Fruit fly (Drosophila melanogaster) whole organism, embryonic: ENCODE data around the gene papi.

ENCODE experiments used
- Antp ChIP-seq: fragments of 200-800 bp; sonication (Bioruptor generic); optimal IDR thresholded peaks from 3 replicates; lab custom pipeline; 2016; ENCODE audit warnings: missing biosample characterization, missing genetic modification characterization
- Awh ChIP-seq: fragments of 200-800 bp; sonication (Bioruptor generic); IDR thresholded peaks from 2 replicates; pipeline ENCODE4, ENCODE4 v1.3.6; 2022; ENCODE audit warnings: missing biosample characterization, missing genetic modification characterization
- Bdp1 ChIP-seq: fragments of 200-800 bp; sonication (Bioruptor generic); optimal IDR thresholded peaks from 3 replicates; lab custom pipeline; 2016; ENCODE audit warnings: missing biosample characterization, missing genetic modification characterization
- CG10979 ChIP-seq: fragments of 200-800 bp; sonication (Bioruptor generic); optimal IDR thresholded peaks from 2 replicates; lab custom pipeline; 2018; ENCODE audit warnings: missing biosample characterization, mild to moderate bottlenecking, missing genetic modification characterization, moderate library complexity
- CG12104 ChIP-seq: fragments of 200-800 bp; sonication (Bioruptor generic); optimal IDR thresholded peaks from 3 replicates; lab custom pipeline; 2016; ENCODE audit warnings: missing biosample characterization, missing genetic modification characterization
- CG12219 ChIP-seq: fragments of 200-800 bp; sonication (Bioruptor generic); optimal IDR thresholded peaks from 3 replicates; lab custom pipeline; 2018; ENCODE audit warnings: missing biosample characterization, mild to moderate bottlenecking, missing genetic modification characterization
- CG13123 ChIP-seq: fragments of 200-800 bp; sonication (Bioruptor generic); optimal IDR thresholded peaks from 2 replicates; lab custom pipeline; 2016; ENCODE audit warnings: missing biosample characterization, missing genetic modification characterization
- CG14014 ChIP-seq: fragments of 200-800 bp; sonication (Bioruptor generic); IDR thresholded peaks from 2 replicates; pipeline ENCODE4 v1.3.6; 2022; ENCODE audit warnings: missing biosample characterization, missing genetic modification characterization
- CG14441 ChIP-seq: fragments of 200-800 bp; sonication (Bioruptor generic); IDR thresholded peaks from 2 replicates; pipeline ENCODE4 v1.3.6; 2022; ENCODE audit warnings: missing biosample characterization, missing genetic modification characterization
- CG18262 ChIP-seq: fragments of 200-800 bp; optimal IDR thresholded peaks from 3 replicates; lab custom pipeline; 2019; ENCODE audit warnings: missing biosample characterization, mild to moderate bottlenecking, missing genetic modification characterization, moderate library complexity
- CG18619 ChIP-seq: fragments of 200-800 bp; sonication (Bioruptor generic); optimal IDR thresholded peaks from 3 replicates; lab custom pipeline; 2017; ENCODE audit warnings: missing biosample characterization, mild to moderate bottlenecking, missing genetic modification characterization
- CG2116 ChIP-seq: fragments of 200-800 bp; sonication (Bioruptor generic); optimal IDR thresholded peaks from 3 replicates; lab custom pipeline; 2018; ENCODE audit warnings: missing biosample characterization, mild to moderate bottlenecking, missing genetic modification characterization
- CG2120 ChIP-seq: fragments of 200-800 bp; sonication (Bioruptor generic); optimal IDR thresholded peaks from 3 replicates; lab custom pipeline; 2016; ENCODE audit warnings: missing biosample characterization, missing genetic modification characterization
- CG3065 ChIP-seq: fragments of 200-800 bp; sonication (Bioruptor generic); optimal IDR thresholded peaks from 2 replicates; lab custom pipeline; 2016; ENCODE audit warnings: missing biosample characterization, missing genetic modification characterization
- CG4404 ChIP-seq: fragments of 200-800 bp; sonication (Bioruptor generic); IDR thresholded peaks from 2 replicates; pipeline ENCODE4 v1.3.6; 2022; ENCODE audit warnings: missing biosample characterization, missing genetic modification characterization
- CG4730 ChIP-seq: fragments of 200-800 bp; sonication (Bioruptor generic); IDR thresholded peaks from 2 replicates; pipeline ENCODE4 v1.3.6; 2022; ENCODE audit warnings: missing biosample characterization, missing genetic modification characterization
- CG8290 ChIP-seq, 3 experiments: fragments of 200-800 bp; sonication (Bioruptor generic); optimal IDR thresholded peaks; 2 replicates each; lab custom pipeline; 2016 to 2019; ENCODE audit warnings: missing biosample characterization in 3 of 3, missing genetic modification characterization in 3 of 3, mild to moderate bottlenecking in 2 of 3, moderate library complexity in 1 of 3
- CG9932 ChIP-seq: fragments of 200-800 bp; sonication (Bioruptor generic); IDR thresholded peaks from 2 replicates; pipeline ENCODE4 v1.3.6; 2022; ENCODE audit warnings: missing biosample characterization, missing genetic modification characterization
- Deaf1 ChIP-seq: fragments of 200-800 bp; optimal IDR thresholded peaks from 3 replicates; lab custom pipeline; 2019; ENCODE audit warnings: missing biosample characterization, mild to moderate bottlenecking, missing genetic modification characterization, moderate library complexity
- Fer3 ChIP-seq: fragments of 200-800 bp; sonication (Bioruptor generic); optimal IDR thresholded peaks from 2 replicates; lab custom pipeline; 2018; ENCODE audit warnings: missing biosample characterization, mild to moderate bottlenecking, missing genetic modification characterization, moderate library complexity
- Hsf ChIP-seq: fragments of 200-800 bp; sonication (Bioruptor generic); optimal IDR thresholded peaks from 3 replicates; lab custom pipeline; 2016; ENCODE audit warnings: missing biosample characterization, missing genetic modification characterization
- Kr ChIP-seq: fragments of 200-800 bp; sonication (Bioruptor generic); optimal IDR thresholded peaks from 2 replicates; lab custom pipeline; 2017; ENCODE audit warnings: missing biosample characterization, mild to moderate bottlenecking, missing genetic modification characterization
- Lhr ChIP-seq: fragments of 200-800 bp; sonication (Bioruptor generic); optimal IDR thresholded peaks from 3 replicates; lab custom pipeline; 2017; ENCODE audit warnings: mild to moderate bottlenecking, missing biosample characterization, missing genetic modification reagents, missing genetic modification characterization
- Optix ChIP-seq: fragments of 200-800 bp; sonication (Bioruptor generic); IDR thresholded peaks from 3 replicates; pipeline ENCODE4 v1.3.6; 2022; ENCODE audit warnings: missing biosample characterization, missing genetic modification characterization
- Pdp1 ChIP-seq, 2 experiments: fragments of 200-800 bp; sonication (Bioruptor generic); optimal IDR thresholded peaks; 3 replicates each; lab custom pipeline; 2016; ENCODE audit warnings: missing biosample characterization in 2 of 2, missing genetic modification characterization in 2 of 2, mild to moderate bottlenecking in 1 of 2, moderate library complexity in 1 of 2
- Ptx1 ChIP-seq: fragments of 200-800 bp; sonication (Bioruptor generic); IDR thresholded peaks from 2 replicates; pipeline ENCODE4 v1.3.6; 2022; ENCODE audit warnings: missing biosample characterization, missing genetic modification characterization
- Rx ChIP-seq: fragments of 200-800 bp; sonication (Bioruptor generic); IDR thresholded peaks from 2 replicates; pipeline ENCODE4 v1.3.6; 2022; ENCODE audit warnings: missing biosample characterization, missing genetic modification characterization
- Sry-δ ChIP-seq: fragments of 200-800 bp; sonication (Bioruptor generic); optimal IDR thresholded peaks from 2 replicates; lab custom pipeline; 2016; ENCODE audit warnings: missing biosample characterization, missing genetic modification characterization
- Ssrp ChIP-seq: fragments of 200-800 bp; sonication (Bioruptor generic); optimal IDR thresholded peaks from 2 replicates; lab custom pipeline; 2018; ENCODE audit warnings: missing biosample characterization, mild to moderate bottlenecking, missing genetic modification characterization, moderate library complexity
- Xrp1 ChIP-seq: fragments of 200-800 bp; sonication (Bioruptor generic); IDR thresholded peaks from 2 replicates; pipeline ENCODE4 v1.3.6; 2022; ENCODE audit warnings: missing biosample characterization, missing genetic modification characterization
- ac ChIP-seq: fragments of 200-800 bp; sonication (Bioruptor generic); optimal IDR thresholded peaks from 3 replicates; lab custom pipeline; 2017; ENCODE audit warnings: missing biosample characterization, mild to moderate bottlenecking, missing genetic modification characterization
- amos ChIP-seq: fragments of 200-800 bp; sonication (Bioruptor generic); IDR thresholded peaks from 2 replicates; pipeline ENCODE4 v1.3.6; 2022; ENCODE audit warnings: missing biosample characterization, missing genetic modification characterization; ENCODE audit not compliant: partially characterized antibody
- ase ChIP-seq: fragments of 200-800 bp; sonication (Bioruptor generic); IDR thresholded peaks from 3 replicates; pipeline ENCODE4 v1.3.6; 2022; ENCODE audit warnings: missing biosample characterization, missing genetic modification characterization
- bigmax ChIP-seq: fragments of 200-800 bp; sonication (Bioruptor generic); optimal IDR thresholded peaks from 2 replicates; lab custom pipeline; 2018; ENCODE audit warnings: missing biosample characterization, mild to moderate bottlenecking, missing genetic modification characterization
- ci ChIP-seq: fragments of 200-800 bp; sonication (Bioruptor generic); IDR thresholded peaks from 3 replicates; pipeline ENCODE4 v1.3.6; 2022; ENCODE audit warnings: missing biosample characterization, missing genetic modification characterization
- dmrt99B ChIP-seq: fragments of 200-800 bp; sonication (Bioruptor generic); optimal IDR thresholded peaks from 2 replicates; lab custom pipeline; 2018; ENCODE audit warnings: missing biosample characterization, mild to moderate bottlenecking, missing genetic modification characterization, moderate library complexity
- eyg ChIP-seq: fragments of 200-800 bp; sonication (Bioruptor generic); optimal IDR thresholded peaks from 3 replicates; lab custom pipeline; 2016; ENCODE audit warnings: missing biosample characterization, missing genetic modification characterization
- gro ChIP-seq: fragments of 200-800 bp; sonication (Bioruptor generic); optimal IDR thresholded peaks from 2 replicates; lab custom pipeline; 2016; ENCODE audit warnings: missing biosample characterization, missing genetic modification characterization
- kni ChIP-seq: fragments of 200-800 bp; sonication (Bioruptor generic); optimal IDR thresholded peaks from 3 replicates; lab custom pipeline; 2017; ENCODE audit warnings: mild to moderate bottlenecking, missing biosample characterization, missing genetic modification reagents, missing genetic modification characterization
- otp ChIP-seq: fragments of 200-800 bp; sonication (Bioruptor generic); IDR thresholded peaks from 3 replicates; pipeline ENCODE4, ENCODE4 v1.3.6; 2022; ENCODE audit warnings: missing biosample characterization, missing genetic modification characterization
- pho ChIP-seq: fragments of 200-800 bp; sonication (Bioruptor generic); optimal IDR thresholded peaks from 2 replicates; lab custom pipeline; 2016; ENCODE audit warnings: missing biosample characterization, missing genetic modification characterization
- repo ChIP-seq: fragments of 200-800 bp; sonication (Bioruptor generic); optimal IDR thresholded peaks from 2 replicates; lab custom pipeline; 2016; ENCODE audit warnings: missing biosample characterization, missing genetic modification characterization
- rib ChIP-seq: fragments of 200-800 bp; sonication (Bioruptor generic); IDR thresholded peaks from 2 replicates; pipeline ENCODE4 v1.3.6; 2022; ENCODE audit warnings: missing biosample characterization, missing genetic modification characterization
- shn ChIP-seq: fragments of 200-800 bp; sonication (Bioruptor generic); optimal IDR thresholded peaks from 3 replicates; lab custom pipeline; 2016; ENCODE audit warnings: missing biosample characterization, missing genetic modification characterization
- stc ChIP-seq: fragments of 200-800 bp; sonication (Bioruptor generic); IDR thresholded peaks from 2 replicates; pipeline ENCODE4 v1.3.6; 2022; ENCODE audit warnings: missing biosample characterization, missing genetic modification characterization
- tna ChIP-seq: fragments of 200-800 bp; sonication (Bioruptor generic); IDR thresholded peaks from 2 replicates; pipeline ENCODE4 v1.3.6; 2022; ENCODE audit warnings: missing biosample characterization, missing genetic modification characterization; ENCODE audit not compliant: partially characterized antibody
- toy ChIP-seq: fragments of 200-800 bp; sonication (Bioruptor generic); IDR thresholded peaks from 2 replicates; pipeline ENCODE4 v1.3.6; 2022; ENCODE audit warnings: missing biosample characterization, missing genetic modification characterization
- trh ChIP-seq: fragments of 200-800 bp; sonication (Bioruptor generic); optimal IDR thresholded peaks from 2 replicates; lab custom pipeline; 2016; ENCODE audit warnings: missing biosample characterization, missing genetic modification characterization
- twi ChIP-seq: fragments of 200-800 bp; optimal IDR thresholded peaks from 2 replicates; lab custom pipeline; 2019; ENCODE audit warnings: missing biosample characterization, mild to moderate bottlenecking, missing genetic modification characterization, moderate library complexity
- unc-4 ChIP-seq: fragments of 200-800 bp; sonication (Bioruptor generic); IDR thresholded peaks from 2 replicates; pipeline ENCODE4 v1.3.6; 2022; ENCODE audit warnings: missing biosample characterization, missing genetic modification characterization; ENCODE audit not compliant: partially characterized antibody
- usp ChIP-seq: fragments of >200 bp; optimal IDR thresholded peaks from 2 replicates; lab custom pipeline; 2017; ENCODE audit warnings: missing biosample characterization, missing genetic modification characterization
- wor ChIP-seq: fragments of 200-800 bp; sonication (Bioruptor generic); IDR thresholded peaks from 2 replicates; pipeline ENCODE4 v1.3.6; 2022; ENCODE audit warnings: missing biosample characterization, missing genetic modification characterization

Gene papi

DNA sequence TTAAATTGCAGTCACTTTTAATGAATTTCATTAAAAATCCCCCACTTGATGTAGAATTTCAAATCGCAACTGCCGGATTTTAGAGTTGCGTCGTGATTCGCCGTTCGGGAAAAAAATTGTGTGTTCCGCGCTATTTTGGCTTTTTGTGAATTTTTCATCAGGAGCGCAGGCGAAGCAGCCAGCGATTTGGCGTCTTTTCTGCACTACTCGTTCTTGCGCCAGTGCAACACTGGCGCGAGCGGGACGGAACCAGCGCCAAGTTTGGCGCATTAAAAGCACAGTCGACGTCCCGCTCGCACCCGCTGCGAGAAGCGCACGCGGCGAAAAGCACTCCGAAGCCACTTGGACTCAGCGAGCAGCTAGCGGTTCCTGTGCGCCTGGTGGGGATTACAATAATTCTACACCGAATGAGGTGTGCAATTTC, 27.2 kb upstream of the papi start (continued):
- TF ChIP-seq dmrt99B (tag; lab: Kevin White, UChicago), result peak; percentile 48
- peak; percentile 6 for TF ChIP-seq CG12104
- peak; percentile 9 for TF ChIP-seq CG18619 (GFP tag; lab: Kevin White, UChicago)
- peak; percentile 87 for TF ChIP-seq kni (GFP tag; lab: Kevin White, UChicago)
- TF ChIP-seq gro, result peak; percentile 59
- no peak for TF ChIP-seq wor (GFP tag; lab: Robert Waterston, UW)
- TF ChIP-seq CG12219 (GFP tag; lab: Kevin White, UChicago), result peak; percentile 25
- TF ChIP-seq amos (GFP tag; lab: Robert Waterston, UW), result no peak
- TF ChIP-seq tna, result no peak
- peak; percentile 26 for TF ChIP-seq twi (tag; lab: Kevin White, UChicago)
- peak; percentile 99 for TF ChIP-seq CG2116 (GFP tag; lab: Kevin White, UChicago)
- TF ChIP-seq Ptx1 (GFP tag; lab: Robert Waterston, UW), result no peak
- peak; percentile 21 for TF ChIP-seq CG8290 (GFP tag; optimal IDR thresholded peaks at IDR 0.05; lab: Kevin White, UChicago)
- peak; percentile 42 to 80 for TF ChIP-seq CG8290 (tag; optimal IDR thresholded peaks at IDR 0.05; lab: Kevin White, UChicago)
- TF ChIP-seq Sry-δ (GFP tag; lab: Kevin White, UChicago), result peak; percentile 57
- TF ChIP-seq Antp, result peak; percentile 18
- peak; percentile 26 for TF ChIP-seq CG18262 (tag; lab: Kevin White, UChicago)
- no peak for TF ChIP-seq unc-4 (GFP tag; lab: Robert Waterston, UW)
- TF ChIP-seq CG2120 (GFP tag; lab: Kevin White, UChicago), result peak; percentile 26
- TF ChIP-seq bigmax (GFP tag; lab: Kevin White, UChicago), result peak; percentile 18
- TF ChIP-seq Bdp1 (GFP tag; lab: Kevin White, UChicago), result peak; percentile 4
- peak; percentile 28 for TF ChIP-seq Fer3 (tag; lab: Kevin White, UChicago)
- peak; percentile 16 for TF ChIP-seq CG13123 (GFP tag; lab: Kevin White, UChicago)
- no peak for TF ChIP-seq trh (GFP tag; lab: Kevin White, UChicago)
- peak; percentile 24 for TF ChIP-seq shn (GFP tag; lab: Kevin White, UChicago)
- TF ChIP-seq pho (GFP tag; lab: Kevin White, UChicago), result peak; percentile 26
- TF ChIP-seq Kr (GFP tag; lab: Kevin White, UChicago), result no peak
- no peak for TF ChIP-seq otp (GFP tag; lab: Robert Waterston, UW)
- TF ChIP-seq Pdp1 (GFP tag; optimal IDR thresholded peaks at IDR 0.05; lab: Kevin White, UChicago), result peak in 1 of 2 experiments; percentile 73
- no peak for TF ChIP-seq usp (GFP tag; lab: Kevin White, UChicago)
- peak; percentile 83 for TF ChIP-seq Deaf1 (tag; lab: Kevin White, UChicago)
- peak; percentile 19 for TF ChIP-seq repo (GFP tag; lab: Kevin White, UChicago)
- peak; percentile 100 for TF ChIP-seq Lhr (GFP tag; lab: Kevin White, UChicago)
- TF ChIP-seq CG14441, result no peak
- no peak for TF ChIP-seq toy (GFP tag; lab: Robert Waterston, UW)
- no peak for TF ChIP-seq CG3065 (GFP tag; lab: Kevin White, UChicago)
- TF ChIP-seq CG4404 (GFP tag; lab: Robert Waterston, UW), result no peak
- TF ChIP-seq Rx, result no peak
- no peak for TF ChIP-seq Awh (GFP tag; lab: Robert Waterston, UW)
- TF ChIP-seq ac (GFP tag; lab: Kevin White, UChicago), result no peak
- TF ChIP-seq ci (GFP tag; lab: Robert Waterston, UW), result no peak
- peak; percentile 22 for TF ChIP-seq CG10979 (tag; lab: Kevin White, UChicago)
- TF ChIP-seq Xrp1 (GFP tag; lab: Robert Waterston, UW), result no peak
- no peak for TF ChIP-seq Optix (GFP tag; lab: Robert Waterston, UW)
- no peak for TF ChIP-seq CG9932 (GFP tag; lab: Robert Waterston, UW)
- no peak for TF ChIP-seq CG4730 (GFP tag; lab: Robert Waterston, UW)
- no peak for TF ChIP-seq rib (GFP tag; lab: Robert Waterston, UW)
- peak; percentile 9 for TF ChIP-seq Hsf
- TF ChIP-seq eyg (GFP tag; lab: Kevin White, UChicago), result no peak
- no peak for TF ChIP-seq CG14014 (GFP tag; lab: Robert Waterston, UW)
- TF ChIP-seq Ssrp (tag; lab: Kevin White, UChicago), result no peak
- TF ChIP-seq ase (GFP tag; lab: Robert Waterston, UW), result no peak
- no peak for TF ChIP-seq stc
